Worm (Caenorhabditis elegans) whole organism, L1 larva: ENCODE data around the gene T13C2.3.

Experiments used
- C04F5.9 ChIP-seq: sonication (generic microtip); optimal IDR thresholded peaks from 2 replicates; lab custom pipeline; 2016; ENCODE audit warnings: missing genetic modification characterization, missing compliant biosample characterization
- F16B12.6 ChIP-seq: fragments of 150-350 bp; optimal IDR thresholded peaks from 2 replicates; lab custom pipeline; 2014; ENCODE audit warnings: missing biosample characterization, missing genetic modification characterization
- aha-1 ChIP-seq: fragments of 150-350 bp; optimal IDR thresholded peaks from 2 replicates; lab custom pipeline; 2014; ENCODE audit warnings: missing biosample characterization, missing genetic modification characterization
- alr-1 ChIP-seq: fragments of 200-800 bp; sonication (Bioruptor generic); optimal IDR thresholded peaks from 2 replicates; lab custom pipeline; 2018; ENCODE audit warnings: borderline replicate concordance, mild to moderate bottlenecking, missing genetic modification characterization, missing compliant biosample characterization
- ama-1 ChIP-seq: fragments of 150-350 bp; optimal IDR thresholded peaks from 2 replicates; lab custom pipeline; 2014
- blmp-1 ChIP-seq: fragments of 150-350 bp; optimal IDR thresholded peaks from 2 replicates; lab custom pipeline; 2014; ENCODE audit warnings: missing biosample characterization, missing genetic modification characterization
- ceh-8 ChIP-seq: fragments of 200-800 bp; sonication (Bioruptor generic); optimal IDR thresholded peaks from 2 replicates; lab custom pipeline; 2018; ENCODE audit warnings: mild to moderate bottlenecking, missing genetic modification characterization, moderate library complexity, missing compliant biosample characterization
- dsc-1 ChIP-seq: sonication (generic microtip); optimal IDR thresholded peaks from 2 replicates; lab custom pipeline; 2016; ENCODE audit warnings: mild to moderate bottlenecking, missing genetic modification characterization, missing compliant biosample characterization
- efl-1 ChIP-seq, 4 experiments: fragments of 150-350 bp; optimal IDR thresholded peaks in 3 of 4; peaks in 1 of 4; 1 replicate in 1 of 4; 2 replicates in 3 of 4; lab custom pipeline; 2014; ENCODE audit warnings: missing biosample characterization in 2 of 4, missing genetic modification characterization in 2 of 4, missing genetic modification reagents in 2 of 4
- egl-13 ChIP-seq: sonication (generic microtip); optimal IDR thresholded peaks from 2 replicates; lab custom pipeline; 2016; ENCODE audit warnings: missing genotype, missing genetic modification reagents, missing genetic modification characterization, missing compliant biosample characterization
- egl-27 ChIP-seq, 2 experiments: fragments of 150-350 bp in 1 of 2; sonication (generic microtip); optimal IDR thresholded peaks; 3 replicates each; lab custom pipeline; 2017 to 2018; ENCODE audit warnings: missing biosample characterization in 2 of 2, missing genetic modification characterization in 2 of 2, missing genetic modification reagents in 2 of 2
- elt-3 ChIP-seq, 6 experiments: fragments of 150-350 bp in 1 of 6; sonication (generic microtip); optimal IDR thresholded peaks; 2 replicates each; lab custom pipeline; 2017 to 2018; ENCODE audit warnings: missing biosample characterization in 6 of 6, missing genetic modification characterization in 6 of 6, inconsistent platforms in 1 of 6
- ets-5 ChIP-seq: fragments of 200-800 bp; sonication (Bioruptor generic); IDR thresholded peaks from 2 replicates; pipeline ENCODE4 v1.3.6; 2022; ENCODE audit warnings: missing genetic modification characterization, missing compliant biosample characterization
- fkh-8 ChIP-seq: sonication (generic microtip); optimal IDR thresholded peaks from 2 replicates; lab custom pipeline; 2016; ENCODE audit warnings: mild to moderate bottlenecking, missing genetic modification characterization, missing compliant biosample characterization
- fos-1 ChIP-seq: fragments of 150-350 bp; optimal IDR thresholded peaks from 2 replicates; lab custom pipeline; 2014; ENCODE audit warnings: missing biosample characterization, missing genetic modification characterization
- hpl-2 ChIP-seq: fragments of 150-350 bp; optimal IDR thresholded peaks from 2 replicates; lab custom pipeline; 2014; ENCODE audit warnings: missing biosample characterization, missing genetic modification reagents, missing genetic modification characterization
- irx-1 ChIP-seq: sonication (generic microtip); optimal IDR thresholded peaks from 2 replicates; lab custom pipeline; 2016; ENCODE audit warnings: missing genetic modification characterization, missing compliant biosample characterization
- jun-1 ChIP-seq: fragments of 150-350 bp; optimal IDR thresholded peaks from 2 replicates; lab custom pipeline; 2014; ENCODE audit warnings: missing biosample characterization, missing genetic modification reagents, missing genetic modification characterization
- lin-13 ChIP-seq: fragments of 150-350 bp; optimal IDR thresholded peaks from 2 replicates; lab custom pipeline; 2014; ENCODE audit warnings: missing biosample characterization, missing genetic modification reagents, missing genetic modification characterization
- lin-14 ChIP-seq: fragments of 200-800 bp; sonication (Bioruptor generic); optimal IDR thresholded peaks from 2 replicates; lab custom pipeline; 2018; ENCODE audit warnings: mild to moderate bottlenecking, missing genetic modification characterization, moderate library complexity, missing compliant biosample characterization
- lin-35 ChIP-seq, 2 experiments: fragments of 150-350 bp; optimal IDR thresholded peaks; 2 replicates each; lab custom pipeline; 2014; ENCODE audit warnings: missing biosample characterization in 2 of 2, missing genetic modification characterization in 2 of 2, missing genetic modification reagents in 2 of 2
- lsy-2 ChIP-seq, 2 experiments: fragments of 150-350 bp; optimal IDR thresholded peaks; 2 replicates each; lab custom pipeline; 2014; ENCODE audit warnings: missing biosample characterization in 2 of 2, missing genetic modification characterization in 2 of 2
- mep-1 ChIP-seq: fragments of 150-350 bp; optimal IDR thresholded peaks from 2 replicates; lab custom pipeline; 2014; ENCODE audit warnings: missing biosample characterization, missing genetic modification characterization
- nhr-11 ChIP-seq: fragments of 150-350 bp; optimal IDR thresholded peaks from 2 replicates; lab custom pipeline; 2014; ENCODE audit warnings: missing biosample characterization, missing genetic modification characterization
- nhr-20 ChIP-seq: sonication (generic microtip); optimal IDR thresholded peaks from 2 replicates; lab custom pipeline; 2016; ENCODE audit warnings: mild to moderate bottlenecking, missing genetic modification characterization, missing compliant biosample characterization
- nhr-28 ChIP-seq: fragments of 150-350 bp; optimal IDR thresholded peaks from 2 replicates; lab custom pipeline; 2014; ENCODE audit warnings: missing biosample characterization, missing genetic modification characterization
- nhr-47 ChIP-seq: sonication (generic microtip); optimal IDR thresholded peaks from 2 replicates; lab custom pipeline; 2016; ENCODE audit warnings: mild to moderate bottlenecking, missing genetic modification characterization, moderate library complexity, missing compliant biosample characterization
- nhr-71 ChIP-seq: sonication (generic microtip); optimal IDR thresholded peaks from 2 replicates; lab custom pipeline; 2016; ENCODE audit warnings: mild to moderate bottlenecking, missing genetic modification characterization, moderate library complexity, missing compliant biosample characterization
- nhr-76 ChIP-seq: sonication (generic microtip); optimal IDR thresholded peaks from 2 replicates; lab custom pipeline; 2017; ENCODE audit warnings: missing biosample characterization, missing genetic modification characterization
- nhr-77 ChIP-seq: fragments of 150-350 bp; optimal IDR thresholded peaks from 2 replicates; lab custom pipeline; 2014; ENCODE audit warnings: missing biosample characterization, missing genetic modification characterization
- nhr-84 ChIP-seq: sonication (generic microtip); optimal IDR thresholded peaks from 2 replicates; lab custom pipeline; 2017; ENCODE audit warnings: missing biosample characterization, missing genetic modification characterization
- pax-3 ChIP-seq: fragments of 200-800 bp; sonication (Bioruptor generic); optimal IDR thresholded peaks from 2 replicates; lab custom pipeline; 2018; ENCODE audit warnings: mild to moderate bottlenecking, missing genetic modification characterization, moderate library complexity, missing compliant biosample characterization
- sox-4 ChIP-seq: sonication (generic microtip); optimal IDR thresholded peaks from 2 replicates; lab custom pipeline; 2016; ENCODE audit warnings: missing genetic modification characterization, missing compliant biosample characterization
- unc-130 ChIP-seq: fragments of 150-350 bp; optimal IDR thresholded peaks from 2 replicates; lab custom pipeline; 2017; ENCODE audit warnings: missing biosample characterization, missing genetic modification characterization, inconsistent platforms
- unc-62 ChIP-seq: fragments of 150-350 bp; optimal IDR thresholded peaks from 2 replicates; lab custom pipeline; 2014; ENCODE audit warnings: missing biosample characterization, missing genetic modification reagents, missing genetic modification characterization
- unc-98 ChIP-seq: fragments of 200-800 bp; sonication (Bioruptor generic); IDR thresholded peaks from 2 replicates; pipeline ENCODE4 v1.3.6; 2022; ENCODE audit warnings: missing genetic modification characterization, missing compliant biosample characterization
- zip-4 ChIP-seq: fragments of 200-800 bp; sonication (Bioruptor generic); optimal IDR thresholded peaks from 2 replicates; lab custom pipeline; 2018; ENCODE audit warnings: mild to moderate bottlenecking, missing genetic modification characterization, moderate library complexity, missing compliant biosample characterization

Gene T13C2.3

DNA sequence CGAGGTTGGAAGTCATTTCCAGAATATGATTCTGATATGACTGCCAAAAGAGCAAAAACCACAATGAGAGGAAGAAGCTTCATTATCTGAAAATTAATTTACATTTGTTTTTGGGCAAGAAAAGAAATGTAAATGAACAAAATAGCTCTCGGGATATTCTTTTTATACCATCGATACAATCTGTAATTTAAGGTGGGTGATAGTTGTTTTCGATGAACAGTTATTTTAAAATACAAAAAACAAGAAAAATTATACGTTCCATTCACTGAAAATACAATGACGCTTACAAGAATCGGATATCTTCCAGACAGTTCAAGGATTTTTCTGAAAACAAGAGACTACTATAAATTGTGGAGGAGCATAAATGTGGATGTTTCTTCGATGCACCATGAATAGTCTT, 44.4 kb upstream of the T13C2.3 start, which contains the start of gene ins-15:
Gene ins-15, minus strand, starts transcription at position 101 of the 400 bp plus-strand sequence.
- TF ChIP-seq ets-5 (GFP tag; lab: Robert Waterston, UW) = no peak
- TF ChIP-seq efl-1 (optimal IDR thresholded peaks at IDR 0.05; lab: Kevin White, UChicago) = no peak
- peak in 1 of 2 experiments; percentile 12 for TF ChIP-seq efl-1 (GFP tag; optimal IDR thresholded peaks at IDR 0.05 in 1 of 2; lab: Kevin White, UChicago)

DNA sequence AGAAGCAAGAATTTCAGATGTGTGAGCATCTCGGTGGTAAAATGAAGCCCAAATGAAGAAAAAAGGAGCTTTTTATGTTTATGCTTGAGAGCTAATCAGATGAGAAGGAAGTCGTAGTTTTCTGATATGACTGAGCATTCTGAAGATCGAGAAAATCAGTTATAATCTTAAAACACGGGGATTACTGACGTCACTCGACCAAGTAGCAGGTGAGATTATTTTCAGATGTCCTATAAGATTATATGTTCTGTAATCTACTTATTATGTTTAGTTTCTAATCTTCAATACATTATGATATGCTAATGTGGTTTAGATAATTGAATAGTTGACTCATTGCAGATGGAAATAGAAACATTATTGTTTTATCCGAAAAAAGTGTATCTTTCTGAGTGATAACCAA, 43.3 kb upstream of the T13C2.3 start, which contains the start of gene ins-14:
Gene ins-14, minus strand, starts transcription at position 32 of the 400 bp plus-strand sequence.
- TF ChIP-seq dsc-1 (tag; lab: Kevin White, UChicago) = peak; percentile 96
- TF ChIP-seq nhr-11 (tag; lab: Kevin White, UChicago) = no peak
- TF ChIP-seq lin-13 (GFP tag; lab: Kevin White, UChicago) = no peak
- peak; percentile 28 for TF ChIP-seq sox-4
- peak; percentile 80 for TF ChIP-seq fkh-8 (tag; lab: Kevin White, UChicago)
- TF ChIP-seq egl-27 (tag; optimal IDR thresholded peaks at IDR 0.05; lab: Kevin White, UChicago) = no peak
- no peak for TF ChIP-seq nhr-76 (tag; lab: Kevin White, UChicago)
- TF ChIP-seq F16B12.6 (tag; lab: Kevin White, UChicago) = no peak
- TF ChIP-seq unc-130 (tag; lab: Kevin White, UChicago) = no peak
- peak; percentile 53 for TF ChIP-seq nhr-71 (tag; lab: Kevin White, UChicago)
- TF ChIP-seq zip-4 = no peak
- peak; percentile 50 for TF ChIP-seq pax-3 (tag; lab: Kevin White, UChicago)
- no peak for TF ChIP-seq lin-14 (GFP tag; lab: Kevin White, UChicago)
- TF ChIP-seq nhr-20 (tag; lab: Kevin White, UChicago) = peak; percentile 4
- TF ChIP-seq nhr-84 (tag; lab: Kevin White, UChicago) = no peak
- peak; percentile 60 for TF ChIP-seq egl-13 (tag; lab: Kevin White, UChicago)
- TF ChIP-seq nhr-28 (tag; lab: Kevin White, UChicago) = no peak
- no peak for TF ChIP-seq hpl-2
- TF ChIP-seq efl-1 (optimal IDR thresholded peaks at IDR 0.05; lab: Kevin White, UChicago) = no peak
- TF ChIP-seq efl-1 (GFP tag; optimal IDR thresholded peaks at IDR 0.05 in 1 of 2; lab: Kevin White, UChicago) = peak in 1 of 2 experiments; percentile 75
- peak; percentile 33 for TF ChIP-seq fos-1 (tag; lab: Kevin White, UChicago)

DNA sequence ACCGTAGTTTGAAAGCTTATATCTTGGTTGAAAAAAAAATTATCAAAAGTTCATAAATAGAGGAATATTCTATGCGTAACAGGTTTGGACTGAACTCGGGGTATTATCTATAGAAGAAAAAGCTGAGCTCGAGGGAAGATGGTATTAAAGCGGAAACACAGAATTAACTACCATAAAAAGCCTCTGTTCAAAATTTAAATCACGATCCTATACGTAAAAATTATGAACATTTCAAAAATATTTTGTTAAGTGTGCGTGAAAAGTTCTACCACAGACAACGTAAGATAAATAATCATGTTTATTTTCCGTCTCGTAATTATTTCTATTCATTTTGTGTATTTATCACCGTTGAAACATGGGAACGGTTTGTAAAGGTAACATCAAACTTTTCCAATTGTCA, 42.6 kb upstream of the T13C2.3 start, which contains the start of gene F41G3.5:
Gene F41G3.5, plus strand, starts transcription at position 301 of the 400 bp plus-strand sequence.
- TF ChIP-seq efl-1 (optimal IDR thresholded peaks at IDR 0.05; lab: Kevin White, UChicago) = no peak
- TF ChIP-seq efl-1 (GFP tag; optimal IDR thresholded peaks at IDR 0.05 in 1 of 2; lab: Kevin White, UChicago) = no peak
- no peak for TF ChIP-seq nhr-77 (tag; lab: Kevin White, UChicago)
- TF ChIP-seq unc-130 (tag; lab: Kevin White, UChicago) = no peak
- no peak for TF ChIP-seq lsy-2 (tag; optimal IDR thresholded peaks at IDR 0.05; lab: Kevin White, UChicago)

DNA sequence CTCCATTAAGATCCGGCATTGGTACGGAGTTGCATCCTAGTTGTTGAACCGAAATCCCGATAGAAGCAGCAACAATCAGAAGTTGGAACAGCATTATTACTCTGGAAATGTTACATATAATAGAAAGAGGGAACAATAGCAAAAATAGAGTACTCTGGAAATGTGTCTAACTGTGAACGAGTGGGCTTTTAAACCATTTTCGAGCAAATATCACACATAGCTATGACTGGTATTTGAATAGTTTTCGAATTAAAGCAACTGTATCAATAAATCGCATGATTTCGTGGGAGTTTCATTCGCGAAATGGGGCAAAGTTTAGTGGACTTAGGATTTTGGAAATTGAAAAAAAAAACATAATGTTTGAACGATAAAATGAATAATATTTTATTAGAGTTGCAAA, 39.6 kb upstream of the T13C2.3 start, which contains the start of gene F41G3.10:
Gene F41G3.10, minus strand, starts transcription at position 101 of the 400 bp plus-strand sequence.
- TF ChIP-seq unc-62 (no peak), jun-1 (no peak), blmp-1 (tag; lab: Kevin White, UChicago) (no peak), unc-98 (GFP tag; lab: Robert Waterston, UW) (no peak), nhr-77 (tag; lab: Kevin White, UChicago) (no peak), nhr-71 (tag; lab: Kevin White, UChicago) (no peak)

DNA sequence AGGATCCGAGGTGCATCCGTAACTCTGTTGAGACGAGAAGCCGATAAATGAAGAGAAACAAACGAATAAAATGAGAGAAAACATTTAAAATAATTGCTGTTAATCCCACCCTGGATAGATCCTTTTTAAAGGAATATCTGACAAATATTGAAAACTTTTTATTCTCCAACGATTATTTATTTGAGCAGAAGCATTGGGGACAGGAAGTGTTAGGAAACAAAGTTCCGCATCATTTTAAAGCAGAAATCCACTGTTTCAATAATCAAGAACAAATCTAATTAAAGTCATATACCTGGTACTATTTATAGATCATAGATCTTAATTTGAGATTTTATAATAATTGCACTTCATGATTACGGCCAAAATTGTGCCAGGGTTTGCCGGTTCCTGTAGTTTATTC, 38.1 kb upstream of the T13C2.3 start, which contains the start of gene F41G3.20:
Gene F41G3.20, minus strand, starts transcription at position 101 of the 400 bp plus-strand sequence.
- TF ChIP-seq elt-3 (tag; optimal IDR thresholded peaks at IDR 0.05; lab: Kevin White, UChicago) = no peak
- TF ChIP-seq, all 84 proteins: peak for 0

DNA sequence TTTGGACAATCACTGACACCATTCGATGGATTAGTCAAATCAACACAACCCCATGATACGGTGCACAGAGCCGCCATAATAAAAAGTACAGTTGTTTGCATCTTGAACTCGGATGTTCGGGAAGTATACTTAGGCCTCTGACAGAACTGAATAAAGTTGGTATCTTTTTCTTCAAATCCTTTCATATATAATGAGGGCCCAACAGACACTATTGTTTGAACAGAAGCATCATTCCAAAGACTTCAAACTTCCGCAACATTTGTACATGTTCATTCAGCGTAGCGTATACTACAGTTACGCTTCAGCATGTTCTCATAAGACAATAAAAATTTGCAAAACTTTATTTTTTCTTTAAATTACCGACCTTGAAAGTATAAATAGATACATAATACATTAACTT, 37.0 kb upstream of the T13C2.3 start, which contains the start of gene F41G3.19:
Gene F41G3.19, minus strand, starts transcription at position 101 of the 400 bp plus-strand sequence.
- no peak for TF ChIP-seq efl-1 (optimal IDR thresholded peaks at IDR 0.05; lab: Kevin White, UChicago)
- no peak for TF ChIP-seq efl-1 (GFP tag; optimal IDR thresholded peaks at IDR 0.05 in 1 of 2; lab: Kevin White, UChicago)
- TF ChIP-seq ceh-8 (GFP tag; lab: Kevin White, UChicago) = no peak
- no peak for TF ChIP-seq ama-1 (lab: Kevin White, UChicago)
- no peak for TF ChIP-seq alr-1 (tag; lab: Kevin White, UChicago)
- no peak for TF ChIP-seq lin-35 (GFP tag; optimal IDR thresholded peaks at IDR 0.05; lab: Kevin White, UChicago)
- no peak for TF ChIP-seq mep-1 (tag; lab: Kevin White, UChicago)
- TF ChIP-seq C04F5.9 (tag; lab: Kevin White, UChicago) = no peak
- TF ChIP-seq sox-4 = no peak
- TF ChIP-seq irx-1 = no peak
- TF ChIP-seq aha-1 (tag; lab: Kevin White, UChicago) = no peak
- TF ChIP-seq lin-13 (GFP tag; lab: Kevin White, UChicago) = no peak
- TF ChIP-seq fkh-8 (tag; lab: Kevin White, UChicago) = no peak
- TF ChIP-seq nhr-47 = no peak
- no peak for TF ChIP-seq fos-1 (tag; lab: Kevin White, UChicago)
- TF ChIP-seq, all 84 proteins: peak for 0
